Worm (Caenorhabditis elegans): Measurements from ENCODE around the gene ubc-20.
A peak's percentile ranks its signal among the peaks of the same experiment; 100 is the strongest.

Gene ubc-20

ce11 chrIII:173501-173900 lies 15.1 kb upstream of the ubc-20 start, which contains the start of gene F40G9.19:
TSS of gene F40G9.19 (plus strand) at chrIII:173801.
- TF ChIP-seq tbx-2 (tag; optimal IDR thresholded peaks at IDR 0.05) (no peak), gmeb-2 (tag; optimal IDR thresholded peaks at IDR 0.05) (no peak), pha-2 (tag; optimal IDR thresholded peaks at IDR 0.05) (no peak), unc-42 (tag; optimal IDR thresholded peaks at IDR 0.05) (no peak), ttx-3 (tag; optimal IDR thresholded peaks at IDR 0.05) (no peak), ceh-19 (GFP tag; optimal IDR thresholded peaks at IDR 0.05) (no peak), fax-1 (tag; optimal IDR thresholded peaks at IDR 0.05) (no peak)

DNA sequence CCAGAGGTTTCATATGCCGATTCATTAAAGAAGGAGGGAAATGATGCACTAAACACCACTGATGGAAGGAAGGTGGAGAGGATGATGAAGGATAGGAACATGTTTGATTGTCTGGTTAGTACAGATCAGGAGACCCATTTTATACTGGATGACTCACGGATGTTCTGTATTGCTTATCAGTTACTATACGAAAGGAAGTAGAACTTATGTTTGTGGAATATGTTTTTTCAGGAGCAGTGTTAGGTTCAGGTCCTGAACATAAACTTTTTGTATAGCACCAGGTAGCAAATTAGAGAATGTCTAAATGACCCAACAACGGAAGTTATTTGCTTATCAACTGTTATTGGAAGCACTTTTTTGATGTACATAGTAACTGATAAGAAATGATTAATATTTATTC lies 12.9 kb upstream of the ubc-20 start, which contains the start of gene clec-148:
Gene clec-148, minus strand, starts transcription at position 101 of the 400 bp plus-strand sequence.
- TF ChIP-seq zip-5 (tag; optimal IDR thresholded peaks at IDR 0.05) (no peak), sox-4 (tag; optimal IDR thresholded peaks at IDR 0.05) (no peak), ceh-19 (GFP tag; optimal IDR thresholded peaks at IDR 0.05) (no peak), lim-6 (tag; optimal IDR thresholded peaks at IDR 0.05) (no peak), sox-2 (GFP tag; IDR thresholded peaks at IDR 0.05) (no peak), tbx-7 (tag; optimal IDR thresholded peaks at IDR 0.05) (no peak), odd-2 (tag; optimal IDR thresholded peaks at IDR 0.05) (no peak), hlh-8 (tag; optimal IDR thresholded peaks at IDR 0.05) (no peak), tbx-2 (tag; optimal IDR thresholded peaks at IDR 0.05) (no peak), ceh-45 (GFP tag; IDR thresholded peaks at IDR 0.05) (no peak), ceh-34 (tag; optimal IDR thresholded peaks at IDR 0.05) (no peak)

DNA sequence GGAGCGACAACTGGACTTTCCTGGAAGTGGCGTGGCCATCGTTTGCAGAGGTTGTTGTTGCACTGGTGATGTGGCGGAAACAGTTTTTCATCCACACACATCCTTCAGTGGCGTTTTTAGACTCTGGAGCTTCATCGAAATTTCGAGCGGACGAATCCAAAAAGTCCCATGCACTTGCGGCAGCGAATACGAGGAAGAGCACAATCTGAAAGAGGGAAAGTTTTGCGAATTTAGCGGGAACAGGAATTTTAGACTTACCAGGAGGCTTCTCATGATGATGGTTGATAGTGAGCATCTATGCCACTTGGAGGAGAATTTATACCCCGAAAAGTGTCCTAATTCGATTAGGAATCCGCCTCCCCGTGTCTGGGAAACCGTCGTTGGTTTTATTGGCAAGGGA lies 10.9 kb upstream of the ubc-20 start, which contains the start of gene F40G9.14:
Gene F40G9.14, minus strand, starts transcription at position 101 of the 400 bp plus-strand sequence.
- TF ChIP-seq lim-6 (tag; optimal IDR thresholded peaks at IDR 0.05) = no peak
- TF ChIP-seq fax-1 (tag; optimal IDR thresholded peaks at IDR 0.05) = no peak
- TF ChIP-seq rnt-1 (tag; optimal IDR thresholded peaks at IDR 0.05) = no peak
- no peak for TF ChIP-seq ceh-48 (tag; optimal IDR thresholded peaks at IDR 0.05)
- no peak for TF ChIP-seq pax-1 (tag; optimal IDR thresholded peaks at IDR 0.05)
- no peak for TF ChIP-seq ceh-19 (GFP tag; optimal IDR thresholded peaks at IDR 0.05)
- TF ChIP-seq mec-3 (tag; optimal IDR thresholded peaks at IDR 0.05; ENCODE audit: borderline replicate concordance) = no peak
- TF ChIP-seq ceh-31 (tag; optimal IDR thresholded peaks at IDR 0.05) = no peak
- TF ChIP-seq dve-1 (tag; optimal IDR thresholded peaks at IDR 0.05) = no peak
- no peak for TF ChIP-seq hlh-13 (GFP tag; optimal IDR thresholded peaks at IDR 0.05)
- TF ChIP-seq ceh-18 (tag; optimal IDR thresholded peaks at IDR 0.05) = no peak
- TF ChIP-seq C38D4.7 (GFP tag; optimal IDR thresholded peaks at IDR 0.05) = no peak
- TF ChIP-seq lin-11 (tag; optimal IDR thresholded peaks at IDR 0.05) = no peak
- no peak for TF ChIP-seq ceh-30 (tag; optimal IDR thresholded peaks at IDR 0.05)
- no peak for TF ChIP-seq ceh-14 (tag; optimal IDR thresholded peaks at IDR 0.05)
- no peak for TF ChIP-seq eyg-1 (tag; optimal IDR thresholded peaks at IDR 0.05)

DNA sequence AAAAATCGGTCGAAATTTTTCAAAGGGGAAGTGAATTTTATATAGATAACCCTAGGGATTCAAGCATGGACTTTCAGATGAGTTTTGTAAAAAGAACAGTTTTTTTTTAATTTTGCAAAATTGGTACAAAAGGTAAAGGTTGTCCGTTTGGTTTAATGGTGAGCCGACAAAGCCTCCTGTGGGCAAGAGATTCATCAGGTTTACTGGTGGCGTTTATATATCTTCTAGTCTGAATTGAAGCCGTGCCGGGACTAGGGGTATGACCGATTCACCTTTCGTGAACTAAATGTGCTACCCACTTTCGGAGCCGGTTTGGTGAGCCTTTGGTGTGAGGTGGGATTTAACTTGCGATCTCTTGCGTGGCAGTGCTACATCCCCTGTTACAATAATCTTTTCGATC lies 10.5 kb upstream of the ubc-20 start:
- TF ChIP-seq ztf-16 (tag; optimal IDR thresholded peaks at IDR 0.05) = no peak
- TF ChIP-seq madf-2 (tag; optimal IDR thresholded peaks at IDR 0.05) = peak; percentile 23

ce11 chrIII:179123-179592 lies 9.5 kb upstream of the ubc-20 start, which contains the start of gene F40G9.6:
TSS of gene F40G9.6 (plus strand) at chrIII:179542.
- TF ChIP-seq pat-9 (tag; optimal IDR thresholded peaks at IDR 0.05) (no peak), ref-2 (tag; optimal IDR thresholded peaks at IDR 0.05) (peak; percentile 38), unc-3 (GFP tag; conservative IDR thresholded peaks at IDR 0.05) (no peak), unc-3 (tag; optimal IDR thresholded peaks at IDR 0.05) (no peak), sox-4 (tag; optimal IDR thresholded peaks at IDR 0.05) (no peak), ceh-34 (tag; optimal IDR thresholded peaks at IDR 0.05) (peak; percentile 13), tbx-2 (tag; optimal IDR thresholded peaks at IDR 0.05) (peak; percentile 13), dve-1 (tag; optimal IDR thresholded peaks at IDR 0.05) (no peak), sox-2 (GFP tag; IDR thresholded peaks at IDR 0.05) (peak; percentile 51), hlh-30 (tag; optimal IDR thresholded peaks at IDR 0.05; ENCODE audit: insufficient read depth) (peak; percentile 25)
